Worm (Caenorhabditis elegans) whole organism, L4/young adult: ENCODE results near the gene mcm-7.

ENCODE experiments used
- W03F9.2 ChIP-seq: fragments of 150-350 bp; optimal IDR thresholded peaks from 2 replicates; lab custom pipeline; 2014; ENCODE audit warnings: missing biosample characterization, missing genetic modification characterization
- dao-5 ChIP-seq: sonication (generic microtip); optimal IDR thresholded peaks from 2 replicates; lab custom pipeline; 2016; ENCODE audit warnings: missing genotype, missing genetic modification characterization, moderate library complexity, missing compliant biosample characterization
- him-1 ChIP-seq: sonication (generic microtip); optimal IDR thresholded peaks from 2 replicates; lab custom pipeline; 2016; ENCODE audit warnings: missing genotype, missing genetic modification reagents, missing genetic modification characterization, missing compliant biosample characterization

DNA sequence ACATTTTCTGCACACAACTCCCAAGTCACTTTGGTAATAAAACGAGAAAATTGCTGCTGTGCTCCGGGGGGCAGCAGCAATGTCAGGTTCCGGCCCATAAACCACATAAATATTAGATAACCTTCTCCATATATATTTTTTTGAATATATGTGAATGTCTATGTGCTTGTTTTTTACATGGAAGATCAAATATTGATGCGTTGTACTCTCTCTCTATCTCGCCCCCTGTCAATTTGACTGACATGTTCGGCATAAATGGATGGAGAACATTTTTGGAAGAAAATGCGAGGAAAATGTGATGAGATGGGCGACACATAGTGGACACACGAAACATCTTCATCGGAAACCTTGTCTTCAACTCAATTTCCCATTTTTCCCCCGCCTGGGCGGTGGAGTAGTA lies 13.1 kb downstream of the mcm-7 start:
- TF ChIP-seq dao-5 (no peak), him-1 (tag; lab: Kevin White, UChicago) (no peak), W03F9.2 (tag; lab: Kevin White, UChicago) (no peak)
